Worm (Caenorhabditis elegans) whole organism, L1 larva: ENCODE results near the gene nxf-2.

Source experiments
- ceh-63 ChIP-seq: fragments of 200-800 bp; sonication (Bioruptor generic); optimal IDR thresholded peaks from 2 replicates; lab custom pipeline; 2018; ENCODE audit warnings: mild to moderate bottlenecking, missing genetic modification characterization, missing compliant biosample characterization
- ceh-8 ChIP-seq: fragments of 200-800 bp; sonication (Bioruptor generic); optimal IDR thresholded peaks from 2 replicates; lab custom pipeline; 2018; ENCODE audit warnings: mild to moderate bottlenecking, missing genetic modification characterization, moderate library complexity, missing compliant biosample characterization
- ceh-82 ChIP-seq, 3 experiments: fragments of 150-350 bp in 1 of 3; sonication (generic microtip) in 2 of 3; optimal IDR thresholded peaks; 2 replicates each; lab custom pipeline; 2014 to 2017; ENCODE audit warnings: missing biosample characterization in 3 of 3, missing genetic modification characterization in 3 of 3
- dpl-1 ChIP-seq, 3 experiments: fragments of 150-350 bp in 2 of 3; sonication (generic microtip) in 1 of 3; optimal IDR thresholded peaks; 2 replicates each; lab custom pipeline; 2014 to 2017; ENCODE audit warnings: missing biosample characterization in 3 of 3, missing genetic modification characterization in 3 of 3, missing genetic modification reagents in 3 of 3
- dsc-1 ChIP-seq: sonication (generic microtip); optimal IDR thresholded peaks from 2 replicates; lab custom pipeline; 2016; ENCODE audit warnings: mild to moderate bottlenecking, missing genetic modification characterization, missing compliant biosample characterization
- efl-1 ChIP-seq, 4 experiments: fragments of 150-350 bp; optimal IDR thresholded peaks in 3 of 4; peaks in 1 of 4; 1 replicate in 1 of 4; 2 replicates in 3 of 4; lab custom pipeline; 2014; ENCODE audit warnings: missing biosample characterization in 2 of 4, missing genetic modification characterization in 2 of 4, missing genetic modification reagents in 2 of 4
- elt-3 ChIP-seq, 6 experiments: fragments of 150-350 bp in 1 of 6; sonication (generic microtip); optimal IDR thresholded peaks; 2 replicates each; lab custom pipeline; 2017 to 2018; ENCODE audit warnings: missing biosample characterization in 6 of 6, missing genetic modification characterization in 6 of 6, inconsistent platforms in 1 of 6
- fkh-8 ChIP-seq: sonication (generic microtip); optimal IDR thresholded peaks from 2 replicates; lab custom pipeline; 2016; ENCODE audit warnings: mild to moderate bottlenecking, missing genetic modification characterization, missing compliant biosample characterization
- hlh-17 ChIP-seq: fragments of 200-800 bp; sonication (Bioruptor generic); optimal IDR thresholded peaks from 2 replicates; lab custom pipeline; 2018; ENCODE audit warnings: missing genetic modification characterization, mild to moderate bottlenecking, missing compliant biosample characterization, moderate library complexity, borderline replicate concordance
- hlh-4 ChIP-seq: sonication (generic microtip); optimal IDR thresholded peaks from 2 replicates; lab custom pipeline; 2016; ENCODE audit warnings: mild to moderate bottlenecking, missing genetic modification characterization, missing compliant biosample characterization
- hpl-2 ChIP-seq: fragments of 150-350 bp; optimal IDR thresholded peaks from 2 replicates; lab custom pipeline; 2014; ENCODE audit warnings: missing biosample characterization, missing genetic modification reagents, missing genetic modification characterization
- lin-35 ChIP-seq, 2 experiments: fragments of 150-350 bp; optimal IDR thresholded peaks; 2 replicates each; lab custom pipeline; 2014; ENCODE audit warnings: missing biosample characterization in 2 of 2, missing genetic modification characterization in 2 of 2, missing genetic modification reagents in 2 of 2
- lin-39 ChIP-seq: fragments of 150-350 bp; optimal IDR thresholded peaks from 2 replicates; lab custom pipeline; 2014; ENCODE audit warnings: missing biosample characterization, missing genetic modification reagents, missing genetic modification characterization
- nhr-11 ChIP-seq: fragments of 150-350 bp; optimal IDR thresholded peaks from 2 replicates; lab custom pipeline; 2014; ENCODE audit warnings: missing biosample characterization, missing genetic modification characterization
- nhr-12 ChIP-seq: sonication (generic microtip); optimal IDR thresholded peaks from 2 replicates; lab custom pipeline; 2017; ENCODE audit warnings: missing biosample characterization, missing genetic modification characterization
- nhr-19 ChIP-seq: fragments of 200-800 bp; sonication (Bioruptor generic); conservative IDR thresholded peaks from 2 replicates; pipeline ENCODE4 v1.3.6; 2022; ENCODE audit warnings: missing genetic modification characterization, missing compliant biosample characterization
- nhr-20 ChIP-seq: sonication (generic microtip); optimal IDR thresholded peaks from 2 replicates; lab custom pipeline; 2016; ENCODE audit warnings: mild to moderate bottlenecking, missing genetic modification characterization, missing compliant biosample characterization
- nhr-28 ChIP-seq: fragments of 150-350 bp; optimal IDR thresholded peaks from 2 replicates; lab custom pipeline; 2014; ENCODE audit warnings: missing biosample characterization, missing genetic modification characterization
- nhr-47 ChIP-seq: sonication (generic microtip); optimal IDR thresholded peaks from 2 replicates; lab custom pipeline; 2016; ENCODE audit warnings: mild to moderate bottlenecking, missing genetic modification characterization, moderate library complexity, missing compliant biosample characterization
- nhr-71 ChIP-seq: sonication (generic microtip); optimal IDR thresholded peaks from 2 replicates; lab custom pipeline; 2016; ENCODE audit warnings: mild to moderate bottlenecking, missing genetic modification characterization, moderate library complexity, missing compliant biosample characterization
- nhr-77 ChIP-seq: fragments of 150-350 bp; optimal IDR thresholded peaks from 2 replicates; lab custom pipeline; 2014; ENCODE audit warnings: missing biosample characterization, missing genetic modification characterization
- nhr-84 ChIP-seq: sonication (generic microtip); optimal IDR thresholded peaks from 2 replicates; lab custom pipeline; 2017; ENCODE audit warnings: missing biosample characterization, missing genetic modification characterization
- nhr-85 ChIP-seq: sonication (generic microtip); peaks from one replicate; lab custom pipeline; 2016; ENCODE audit warnings: missing genetic modification characterization, inconsistent platforms, missing compliant biosample characterization
- nhr-90 ChIP-seq: sonication (generic microtip); optimal IDR thresholded peaks from 2 replicates; lab custom pipeline; 2016; ENCODE audit warnings: mild to moderate bottlenecking, missing genetic modification characterization, missing compliant biosample characterization; ENCODE audit not compliant: poor library complexity
- pag-3 ChIP-seq: sonication (generic microtip); optimal IDR thresholded peaks from 2 replicates; lab custom pipeline; 2017; ENCODE audit warnings: missing genetic modification characterization, mild to moderate bottlenecking, missing compliant biosample characterization, antibody characterized with exemption, borderline replicate concordance; ENCODE audit not compliant: insufficient read depth
- pax-3 ChIP-seq: fragments of 200-800 bp; sonication (Bioruptor generic); optimal IDR thresholded peaks from 2 replicates; lab custom pipeline; 2018; ENCODE audit warnings: mild to moderate bottlenecking, missing genetic modification characterization, moderate library complexity, missing compliant biosample characterization
- sox-4 ChIP-seq: sonication (generic microtip); optimal IDR thresholded peaks from 2 replicates; lab custom pipeline; 2016; ENCODE audit warnings: missing genetic modification characterization, missing compliant biosample characterization
- sptf-1 ChIP-seq: fragments of 150-350 bp; optimal IDR thresholded peaks from 2 replicates; lab custom pipeline; 2014; ENCODE audit warnings: missing biosample characterization, missing genetic modification characterization
- tlp-1 ChIP-seq: fragments of 150-350 bp; optimal IDR thresholded peaks from 2 replicates; lab custom pipeline; 2014; ENCODE audit warnings: missing biosample characterization, missing genetic modification characterization
- unc-130 ChIP-seq: fragments of 150-350 bp; optimal IDR thresholded peaks from 2 replicates; lab custom pipeline; 2017; ENCODE audit warnings: missing biosample characterization, missing genetic modification characterization, inconsistent platforms
- unc-86 ChIP-seq: sonication (generic microtip); optimal IDR thresholded peaks from 2 replicates; lab custom pipeline; 2016; ENCODE audit warnings: missing genetic modification characterization, missing compliant biosample characterization
- zag-1 ChIP-seq: fragments of 150-350 bp; optimal IDR thresholded peaks from 2 replicates; lab custom pipeline; 2014; ENCODE audit warnings: missing biosample characterization, missing genetic modification characterization
- zip-4 ChIP-seq: fragments of 200-800 bp; sonication (Bioruptor generic); optimal IDR thresholded peaks from 2 replicates; lab custom pipeline; 2018; ENCODE audit warnings: mild to moderate bottlenecking, missing genetic modification characterization, moderate library complexity, missing compliant biosample characterization
- ztf-11 ChIP-seq, 2 experiments: sonication (generic microtip); optimal IDR thresholded peaks; 2 replicates each; lab custom pipeline; 2016 to 2017; ENCODE audit warnings: missing genetic modification characterization in 2 of 2, missing biosample characterization in 1 of 2, missing compliant biosample characterization in 1 of 2

Gene nxf-2

ce11 chrV:14391830-14392229 is 25.8 kb downstream of the nxf-2 start, which contains the start of gene C15H11.10:
Gene C15H11.10 (plus strand): TSS chrV:14392130.
- TF ChIP-seq nhr-12 = no peak
- no peak for TF ChIP-seq nhr-11 (tag; lab: Kevin White, UChicago)
- TF ChIP-seq nhr-85 (tag; lab: Kevin White, UChicago) = no peak
- no peak for TF ChIP-seq nhr-28
- TF ChIP-seq nhr-19 (GFP tag; lab: Robert Waterston, UW) = no peak
- no peak for TF ChIP-seq hpl-2
- TF ChIP-seq, all 84 proteins: peak for 0

ce11 chrV:14380242-14380641 is 37.4 kb downstream of the nxf-2 start:
- TF ChIP-seq hlh-4 (peak; percentile 55), nhr-47 (tag; lab: Kevin White, UChicago) (no peak), nhr-20 (no peak), efl-1 (optimal IDR thresholded peaks at IDR 0.05; lab: Kevin White, UChicago) (no peak), efl-1 (GFP tag; optimal IDR thresholded peaks at IDR 0.05 in 1 of 2; lab: Kevin White, UChicago) (no peak), ceh-8 (no peak), tlp-1 (tag; lab: Kevin White, UChicago) (no peak), lin-39 (tag; lab: Kevin White, UChicago) (no peak), hpl-2 (no peak), dsc-1 (tag; lab: Kevin White, UChicago) (no peak), sptf-1 (tag; lab: Kevin White, UChicago) (no peak), nhr-77 (tag; lab: Kevin White, UChicago) (no peak), nhr-28 (no peak), fkh-8 (tag; lab: Kevin White, UChicago) (peak; percentile 8), nhr-71 (tag; lab: Kevin White, UChicago) (peak; percentile 10), zip-4 (GFP tag; lab: Kevin White, UChicago) (no peak), hlh-17 (GFP tag; lab: Kevin White, UChicago) (no peak), unc-130 (tag; lab: Kevin White, UChicago) (no peak), pax-3 (tag; lab: Kevin White, UChicago) (peak; percentile 4)

- no peak for TF ChIP-seq ceh-63
- TF ChIP-seq elt-3 (tag; optimal IDR thresholded peaks at IDR 0.05; lab: Kevin White, UChicago) = no peak
- TF ChIP-seq sptf-1 (tag; lab: Kevin White, UChicago) = no peak
- no peak for TF ChIP-seq nhr-84 (tag; lab: Kevin White, UChicago)
- TF ChIP-seq ceh-8 = no peak
- no peak for TF ChIP-seq efl-1 (optimal IDR thresholded peaks at IDR 0.05; lab: Kevin White, UChicago)
- TF ChIP-seq efl-1 (GFP tag; optimal IDR thresholded peaks at IDR 0.05 in 1 of 2; lab: Kevin White, UChicago) = no peak
- no peak for TF ChIP-seq ztf-11 (tag; optimal IDR thresholded peaks at IDR 0.05; lab: Kevin White, UChicago)
- TF ChIP-seq pag-3 (tag; lab: Kevin White, UChicago) = no peak
- TF ChIP-seq unc-86 (tag; lab: Kevin White, UChicago) = no peak
- TF ChIP-seq sox-4 = no peak
These were observed 38.6 kb downstream of the nxf-2 start, which contains the start of gene npr-43 for ce11 chrV:14378986-14379385. Gene npr-43 (minus strand): TSS chrV:14379086.

ce11 chrV:14378052-14378451 is 39.6 kb downstream of the nxf-2 start:
- no peak for TF ChIP-seq nhr-47 (tag; lab: Kevin White, UChicago)
- TF ChIP-seq dsc-1 (tag; lab: Kevin White, UChicago) = peak; percentile 85
- TF ChIP-seq pax-3 (tag; lab: Kevin White, UChicago) = peak; percentile 13

- no peak for TF ChIP-seq efl-1 (optimal IDR thresholded peaks at IDR 0.05; lab: Kevin White, UChicago)
- TF ChIP-seq efl-1 (GFP tag; optimal IDR thresholded peaks at IDR 0.05 in 1 of 2; lab: Kevin White, UChicago) = no peak
- TF ChIP-seq nhr-90 (tag; lab: Kevin White, UChicago) = no peak
- TF ChIP-seq dpl-1 (GFP tag; optimal IDR thresholded peaks at IDR 0.05; lab: Kevin White, UChicago) = no peak
- no peak for TF ChIP-seq zag-1 (tag; lab: Kevin White, UChicago)
- TF ChIP-seq lin-35 (GFP tag; optimal IDR thresholded peaks at IDR 0.05; lab: Kevin White, UChicago) = no peak
- TF ChIP-seq ceh-82 (tag; optimal IDR thresholded peaks at IDR 0.05; lab: Kevin White, UChicago) = no peak
- TF ChIP-seq nhr-20 = no peak
- TF ChIP-seq hlh-17 (GFP tag; lab: Kevin White, UChicago) = no peak
These were observed 44.9 kb downstream of the nxf-2 start, which contains the start of gene unc-39 for ce11 chrV:14372774-14373173. Gene unc-39 (plus strand): TSS chrV:14373074.
